Worm (Caenorhabditis elegans): Measurements from ENCODE around the gene Y7A5A.10.
A peak's percentile ranks its signal among the peaks of the same experiment; 100 is the strongest.

Y7A5A.10 gene

DNA sequence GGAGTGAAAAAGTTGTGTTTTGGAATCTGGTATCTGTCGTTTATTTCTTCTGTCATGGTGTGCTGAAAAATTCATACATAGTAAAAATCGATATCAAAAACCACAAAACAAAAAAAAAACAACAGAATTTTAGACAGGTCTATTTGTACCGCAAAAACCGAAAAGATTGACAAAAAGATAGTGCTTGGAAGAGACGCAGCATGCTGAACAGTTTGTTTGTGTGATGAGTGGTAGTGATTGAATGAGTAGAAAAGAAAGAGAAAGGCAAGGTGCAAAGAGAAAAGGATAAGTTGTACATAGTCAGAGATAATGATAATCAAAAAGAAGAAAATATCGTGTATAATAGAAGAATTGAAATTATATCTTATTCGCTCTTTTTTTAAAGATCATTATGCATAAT is 22.2 kb downstream of the Y7A5A.10 start, which contains the start of gene Y7A5A.2:
TSS of gene Y7A5A.2 (minus strand) at position 62 of the 400 bp plus-strand sequence.
- no peak for TF ChIP-seq skn-1 (tag; optimal IDR thresholded peaks at IDR 0.05)
- TF ChIP-seq C16A3.4 (tag; optimal IDR thresholded peaks at IDR 0.05), result no peak
- no peak for TF ChIP-seq fkh-8 (tag; optimal IDR thresholded peaks at IDR 0.05)
- TF ChIP-seq pax-3 (tag; optimal IDR thresholded peaks at IDR 0.05), result no peak
- peak; percentile 87 for TF ChIP-seq blmp-1 (tag; optimal IDR thresholded peaks at IDR 0.05)
- no peak for TF ChIP-seq Y116A8C.19 (tag; optimal IDR thresholded peaks at IDR 0.05; ENCODE audit: borderline replicate concordance)
- peak in 1 of 6 experiments; percentile 12 for TF ChIP-seq elt-3 (tag; optimal IDR thresholded peaks at IDR 0.05)
- TF ChIP-seq irx-1 (tag; optimal IDR thresholded peaks at IDR 0.05), result no peak
- no peak for TF ChIP-seq ceh-90 (tag; optimal IDR thresholded peaks at IDR 0.05)
- no peak for TF ChIP-seq hlh-4 (tag; optimal IDR thresholded peaks at IDR 0.05)
- no peak for TF ChIP-seq fkh-4 (tag; optimal IDR thresholded peaks at IDR 0.05; ENCODE audit: borderline replicate concordance)
- no peak for TF ChIP-seq lin-13 (GFP tag; optimal IDR thresholded peaks at IDR 0.05)
- no peak for TF ChIP-seq tlp-1 (tag; optimal IDR thresholded peaks at IDR 0.05)
- TF ChIP-seq hlh-17 (GFP tag; optimal IDR thresholded peaks at IDR 0.05; ENCODE audit: borderline replicate concordance), result no peak
- peak; percentile 14 for TF ChIP-seq rnt-1 (tag; optimal IDR thresholded peaks at IDR 0.05)
- no peak for TF ChIP-seq nhr-19 (GFP tag; conservative IDR thresholded peaks at IDR 0.05)
- no peak for TF ChIP-seq ztf-11 (tag; optimal IDR thresholded peaks at IDR 0.05)
- peak; percentile 21 for TF ChIP-seq lin-14 (GFP tag; optimal IDR thresholded peaks at IDR 0.05)
- TF ChIP-seq unc-98 (GFP tag; IDR thresholded peaks at IDR 0.05), result no peak
- TF ChIP-seq mep-1 (tag; optimal IDR thresholded peaks at IDR 0.05), result no peak
- TF ChIP-seq ama-1 (optimal IDR thresholded peaks at IDR 0.05), result no peak
- peak; percentile 5 for TF ChIP-seq unc-130 (tag; optimal IDR thresholded peaks at IDR 0.05)
- TF ChIP-seq ceh-8 (GFP tag; optimal IDR thresholded peaks at IDR 0.05), result no peak
- no peak for TF ChIP-seq lin-39 (tag; optimal IDR thresholded peaks at IDR 0.05)
- TF ChIP-seq snu-23 (GFP tag; optimal IDR thresholded peaks at IDR 0.05), result peak; percentile 1

DNA sequence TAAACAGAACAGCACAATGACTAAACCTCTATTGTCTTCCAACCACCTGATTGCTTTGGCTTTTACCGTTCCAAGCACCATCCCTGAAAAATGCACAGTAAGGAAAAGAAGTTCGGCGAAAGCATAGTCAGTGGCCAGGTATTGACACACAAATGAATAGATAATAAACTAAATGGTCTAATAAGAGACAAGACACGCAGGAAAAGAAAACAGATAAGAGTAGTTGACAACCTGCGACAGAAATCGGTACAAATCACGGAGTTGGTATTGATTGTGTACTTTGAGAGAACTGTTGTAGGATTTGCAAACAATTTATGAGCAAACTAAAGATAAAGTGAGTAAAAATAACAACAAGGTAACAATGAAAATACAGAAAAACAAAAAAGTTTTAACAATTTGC is 23.5 kb downstream of the Y7A5A.10 start, which contains the start of gene Y7A5A.1:
TSS of gene Y7A5A.1 (minus strand) at position 83 of the 400 bp plus-strand sequence.
- peak; percentile 1 for TF ChIP-seq blmp-1 (tag; optimal IDR thresholded peaks at IDR 0.05)
- TF ChIP-seq elt-2 (tag; optimal IDR thresholded peaks at IDR 0.05), result peak; percentile 26
- no peak for TF ChIP-seq nhr-237 (tag; optimal IDR thresholded peaks at IDR 0.05)

DNA sequence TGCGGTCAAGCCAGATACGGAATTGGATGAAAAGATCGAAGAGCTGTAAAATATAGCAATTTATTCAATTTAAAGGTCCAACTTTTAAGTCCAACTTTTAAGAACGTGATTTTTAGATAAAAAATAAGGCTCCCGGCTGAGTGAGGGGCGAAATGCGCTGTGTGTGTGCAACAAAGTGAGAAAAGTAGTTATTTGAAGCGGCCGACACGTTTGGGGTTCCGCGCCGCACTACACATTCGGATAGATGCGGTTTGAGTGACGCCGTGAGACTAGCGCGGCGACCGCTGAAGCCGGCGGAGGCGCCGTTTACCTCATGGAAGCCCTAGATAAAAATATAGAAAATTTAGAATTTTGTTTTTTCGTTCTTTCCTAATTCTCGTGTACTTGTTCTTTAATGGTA is 24.1 kb downstream of the Y7A5A.10 start:
- TF ChIP-seq snpc-4 (tag; optimal IDR thresholded peaks at IDR 0.05), result peak; percentile 36
- no peak for TF ChIP-seq rnt-1 (tag; optimal IDR thresholded peaks at IDR 0.05)

DNA sequence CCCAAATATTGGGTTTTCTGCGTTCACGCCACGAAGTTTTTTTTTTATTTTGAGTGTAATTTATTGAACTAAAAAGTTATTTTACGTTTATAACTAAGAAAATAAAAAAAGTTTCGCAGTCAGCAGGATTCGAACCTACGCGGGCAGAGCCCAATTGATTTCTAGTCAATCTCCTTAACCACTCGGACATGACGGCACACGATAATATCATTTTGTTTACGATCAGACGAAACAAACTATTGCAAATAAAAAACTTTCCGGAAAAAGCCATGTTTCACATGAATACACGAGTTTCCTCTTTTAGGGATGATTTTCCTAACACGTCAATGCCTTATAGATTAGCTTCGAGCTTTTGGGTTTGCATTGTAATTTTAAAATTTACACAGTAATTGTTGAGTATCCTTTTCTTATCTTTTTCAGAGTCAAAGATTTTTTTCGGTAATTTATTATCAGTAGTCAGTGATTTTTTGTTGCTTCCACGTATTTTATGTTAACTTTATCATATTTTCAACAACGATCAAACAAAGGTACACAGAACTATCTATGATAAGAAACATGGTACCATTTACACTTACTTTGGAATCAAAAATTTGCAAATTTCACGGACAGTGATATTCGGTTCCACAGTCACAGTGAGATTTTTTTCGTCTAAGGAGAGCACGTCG is 24.9 kb downstream of the Y7A5A.10 start:
- TF ChIP-seq elt-2 (tag; optimal IDR thresholded peaks at IDR 0.05), result peak; percentile 67
- TF ChIP-seq C04F5.9 (tag; optimal IDR thresholded peaks at IDR 0.05), result no peak

DNA sequence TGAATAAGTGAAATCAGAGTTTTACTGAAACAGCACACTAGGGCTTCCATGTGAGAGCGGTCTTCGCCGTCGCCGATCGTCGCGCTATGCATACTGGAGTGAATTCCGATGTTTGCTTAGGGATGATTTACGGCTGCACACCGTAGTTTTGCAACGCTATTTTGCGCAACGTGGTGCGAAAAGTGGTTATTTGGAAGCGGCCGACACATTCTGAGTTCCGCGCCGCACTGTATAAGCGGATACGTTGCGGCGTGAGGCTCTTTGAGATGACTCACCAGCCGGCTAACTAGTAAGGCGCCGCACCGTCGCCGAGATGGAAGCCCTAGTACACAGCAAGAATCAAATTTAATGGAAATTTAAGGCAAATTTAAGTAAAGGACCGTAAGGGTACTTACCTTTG is 26.3 kb downstream of the Y7A5A.10 start:
- TF ChIP-seq blmp-1 (tag; optimal IDR thresholded peaks at IDR 0.05) (no peak), snpc-4 (tag; optimal IDR thresholded peaks at IDR 0.05) (peak; percentile 20)

DNA sequence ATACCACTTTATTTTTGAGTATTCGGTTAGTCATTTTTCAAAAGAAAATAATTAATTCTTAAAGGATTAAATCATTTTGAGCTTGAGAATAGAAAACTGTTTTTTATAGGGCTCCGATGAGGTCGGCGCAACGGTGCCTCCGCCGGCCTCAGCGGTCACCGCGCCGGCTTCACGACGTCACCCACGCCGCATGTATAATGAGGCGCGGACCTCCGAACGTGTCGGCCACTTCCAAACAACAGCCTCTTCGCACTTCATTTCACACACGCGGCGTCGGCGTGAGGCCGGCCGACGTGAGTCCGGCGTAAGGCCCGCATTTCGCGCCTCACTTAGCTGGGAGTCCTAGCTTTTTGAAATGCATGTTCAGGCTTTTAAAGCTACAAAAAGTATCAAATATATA is 28.0 kb downstream of the Y7A5A.10 start:
- peak; percentile 36 for TF ChIP-seq snpc-4 (tag; optimal IDR thresholded peaks at IDR 0.05)
- no peak for TF ChIP-seq pax-3 (tag; optimal IDR thresholded peaks at IDR 0.05)
- TF ChIP-seq unc-98 (GFP tag; IDR thresholded peaks at IDR 0.05), result no peak
- TF ChIP-seq C04F5.9 (tag; optimal IDR thresholded peaks at IDR 0.05), result no peak

DNA sequence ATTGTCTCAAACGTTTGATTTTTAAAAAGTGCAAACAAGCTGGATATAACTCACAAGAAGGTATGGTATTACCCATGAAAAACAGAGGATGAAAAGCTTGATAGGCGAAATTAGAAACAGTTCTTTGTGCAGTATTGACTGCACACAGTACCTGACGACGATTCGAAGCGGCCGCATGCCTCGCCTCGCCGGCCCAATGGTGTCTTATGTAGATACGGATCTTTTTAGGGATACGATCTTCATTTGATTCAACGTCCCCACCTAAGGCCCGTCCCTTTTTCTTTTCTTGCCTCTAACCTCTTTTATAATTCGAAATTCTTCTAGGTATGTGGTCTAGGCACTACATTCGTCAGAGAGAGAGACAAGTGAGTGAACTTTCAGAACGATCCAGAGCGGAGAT is 28.7 kb downstream of the Y7A5A.10 start, which contains the start of gene bus-17:
TSS of gene bus-17 (minus strand) at position 208 of the 400 bp plus-strand sequence.
- TF ChIP-seq nhr-85 (tag) (peak; percentile 56), unc-98 (GFP tag; IDR thresholded peaks at IDR 0.05) (no peak), nhr-11 (tag; optimal IDR thresholded peaks at IDR 0.05) (no peak), C16A3.4 (tag; optimal IDR thresholded peaks at IDR 0.05) (no peak), nhr-90 (tag; optimal IDR thresholded peaks at IDR 0.05; ENCODE audit: poor library complexity) (no peak), sup-37 (GFP tag; optimal IDR thresholded peaks at IDR 0.05) (no peak), egl-13 (tag; optimal IDR thresholded peaks at IDR 0.05) (no peak), grh-1 (GFP tag; IDR thresholded peaks at IDR 0.05) (no peak), ets-5 (GFP tag; IDR thresholded peaks at IDR 0.05) (no peak), nhr-47 (tag; optimal IDR thresholded peaks at IDR 0.05) (no peak), ceh-82 (tag; optimal IDR thresholded peaks at IDR 0.05) (no peak), aly-2 (tag; optimal IDR thresholded peaks at IDR 0.05) (no peak), ceh-90 (tag; optimal IDR thresholded peaks at IDR 0.05) (no peak), mdl-1 (tag; optimal IDR thresholded peaks at IDR 0.05) (no peak), nhr-84 (tag; optimal IDR thresholded peaks at IDR 0.05) (no peak)
